Fruit fly (Drosophila melanogaster) whole organism, adult: Measurements from ENCODE around the gene CG7810.

Source experiments
- CG11617 ChIP-seq: fragments of 200-800 bp; sonication (Bioruptor generic); optimal IDR thresholded peaks from 2 replicates; lab custom pipeline; 2017; ENCODE audit warnings: mild to moderate bottlenecking, missing biosample characterization, missing genetic modification reagents, missing genetic modification characterization
- CG12768 ChIP-seq: fragments of 200-800 bp; sonication (Bioruptor generic); optimal IDR thresholded peaks from 2 replicates; lab custom pipeline; 2017; ENCODE audit warnings: missing biosample characterization, missing genetic modification characterization, mild to moderate bottlenecking, moderate library complexity, missing genetic modification reagents
- CG14711 ChIP-seq: fragments of 200-800 bp; sonication (Bioruptor generic); optimal IDR thresholded peaks from 2 replicates; lab custom pipeline; 2018; ENCODE audit warnings: missing biosample characterization, mild to moderate bottlenecking, missing genetic modification characterization, moderate library complexity
- CG1620 ChIP-seq: fragments of 200-800 bp; sonication (Bioruptor generic); optimal IDR thresholded peaks from 2 replicates; lab custom pipeline; 2016; ENCODE audit warnings: missing biosample characterization, missing genetic modification characterization
- CG33017 ChIP-seq: fragments of 200-800 bp; sonication (Bioruptor generic); optimal IDR thresholded peaks from 2 replicates; lab custom pipeline; 2018; ENCODE audit warnings: missing biosample characterization, mild to moderate bottlenecking, missing genetic modification characterization, moderate library complexity
- CG5204 ChIP-seq: fragments of 200-800 bp; sonication (Bioruptor generic); optimal IDR thresholded peaks from 2 replicates; lab custom pipeline; 2016; ENCODE audit warnings: missing biosample characterization, missing genetic modification characterization
- CG7045 ChIP-seq: fragments of 200-800 bp; sonication (Bioruptor generic); optimal IDR thresholded peaks from 2 replicates; lab custom pipeline; 2017; ENCODE audit warnings: missing biosample characterization, mild to moderate bottlenecking, missing genetic modification characterization
- CG7101 ChIP-seq: fragments of 200-800 bp; sonication (Bioruptor generic); optimal IDR thresholded peaks from 2 replicates; lab custom pipeline; 2018; ENCODE audit warnings: missing biosample characterization, mild to moderate bottlenecking, missing genetic modification characterization, moderate library complexity
- Clk ChIP-seq: fragments of 200-800 bp; sonication (Bioruptor generic); optimal IDR thresholded peaks from 2 replicates; lab custom pipeline; 2017; ENCODE audit warnings: missing biosample characterization, missing genetic modification characterization
- Crg-1 ChIP-seq: fragments of 200-800 bp; sonication (Bioruptor generic); optimal IDR thresholded peaks from 2 replicates; lab custom pipeline; 2016; ENCODE audit warnings: missing biosample characterization, missing genetic modification characterization
- Hr96 ChIP-seq: fragments of 200-800 bp; sonication (Bioruptor generic); optimal IDR thresholded peaks from 2 replicates; lab custom pipeline; 2016; ENCODE audit warnings: missing biosample characterization, missing genetic modification characterization
- Mnt ChIP-seq: fragments of 200-800 bp; sonication (Bioruptor generic); optimal IDR thresholded peaks from 2 replicates; lab custom pipeline; 2016; ENCODE audit warnings: missing biosample characterization, mild to moderate bottlenecking, missing genetic modification characterization
- bab1 ChIP-seq: fragments of 200-800 bp; sonication (Bioruptor generic); optimal IDR thresholded peaks from 3 replicates; lab custom pipeline; 2019; ENCODE audit warnings: missing biosample characterization, mild to moderate bottlenecking, missing genetic modification characterization, moderate library complexity
- cic ChIP-seq: fragments of 200-800 bp; sonication (Bioruptor generic); optimal IDR thresholded peaks from 2 replicates; lab custom pipeline; 2017; ENCODE audit warnings: missing biosample characterization, mild to moderate bottlenecking, missing genetic modification characterization, moderate library complexity
- cnc ChIP-seq, 2 experiments: fragments of >200 bp; optimal IDR thresholded peaks; 2 replicates each; lab custom pipeline; 2017
- kay ChIP-seq: fragments of 200-800 bp; sonication (Bioruptor generic); peaks from one replicate; lab custom pipeline; 2016; ENCODE audit warnings: missing biosample characterization, missing genetic modification characterization, borderline replicate concordance
- ovo ChIP-seq: fragments of 200-800 bp; sonication (Bioruptor generic); optimal IDR thresholded peaks from 2 replicates; lab custom pipeline; 2016; ENCODE audit warnings: missing biosample characterization, missing genetic modification characterization
- pad ChIP-seq: fragments of 200-800 bp; sonication (Bioruptor generic); optimal IDR thresholded peaks from 3 replicates; lab custom pipeline; 2017; ENCODE audit warnings: missing biosample characterization, missing genetic modification characterization, mild to moderate bottlenecking, moderate library complexity, missing genetic modification reagents
- tj ChIP-seq: fragments of 200-800 bp; sonication (Bioruptor generic); optimal IDR thresholded peaks from 3 replicates; lab custom pipeline; 2017; ENCODE audit warnings: missing biosample characterization, mild to moderate bottlenecking, missing genetic modification characterization, moderate library complexity
- toe ChIP-seq: fragments of 200-800 bp; sonication (Bioruptor generic); optimal IDR thresholded peaks from 2 replicates; lab custom pipeline; 2016; ENCODE audit warnings: missing biosample characterization, missing genetic modification characterization

Gene CG7810

DNA sequence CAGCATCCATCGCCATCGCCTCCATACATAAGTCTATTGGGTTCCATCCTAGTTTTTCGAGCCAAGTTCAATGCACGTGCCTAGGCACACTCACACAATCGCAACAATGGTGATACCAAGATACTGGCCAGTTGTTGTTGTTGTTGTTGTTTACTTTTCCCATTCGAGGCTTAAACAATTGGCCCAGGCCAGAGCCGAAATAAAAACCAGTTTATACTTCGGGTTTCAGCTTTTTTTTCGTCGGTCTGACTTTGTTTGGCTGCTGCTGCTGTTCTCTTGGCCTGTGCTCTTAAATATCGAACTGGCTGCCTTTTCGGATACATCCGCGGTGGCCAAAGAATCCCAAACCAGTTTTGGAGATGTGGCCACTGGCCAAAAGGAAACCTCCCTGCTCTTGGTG is 30.8 kb downstream of the CG7810 start:
- TF ChIP-seq CG5204 (GFP tag; lab: Kevin White, UChicago) = no peak
- no peak for TF ChIP-seq cnc (optimal IDR thresholded peaks at IDR 0.05; lab: Kevin White, UChicago)
- TF ChIP-seq CG7101 = no peak
- no peak for TF ChIP-seq tj (GFP tag; lab: Kevin White, UChicago)
- TF ChIP-seq CG7045 (GFP tag; lab: Kevin White, UChicago) = no peak
- no peak for TF ChIP-seq CG14711 (tag; lab: Kevin White, UChicago)
- no peak for TF ChIP-seq pad (GFP tag; lab: Kevin White, UChicago)
- TF ChIP-seq bab1 (GFP tag; lab: Kevin White, UChicago) = no peak
- no peak for TF ChIP-seq Hr96 (GFP tag; lab: Kevin White, UChicago)
- TF ChIP-seq toe (GFP tag; lab: Kevin White, UChicago) = no peak
- TF ChIP-seq cic (GFP tag; lab: Kevin White, UChicago) = no peak
- TF ChIP-seq CG12768 (GFP tag; lab: Kevin White, UChicago) = no peak
- TF ChIP-seq CG33017 (tag; lab: Kevin White, UChicago) = no peak
- TF ChIP-seq Clk (GFP tag; lab: Kevin White, UChicago) = no peak
- no peak for TF ChIP-seq Mnt (GFP tag; lab: Kevin White, UChicago)
- TF ChIP-seq CG1620 = no peak

DNA sequence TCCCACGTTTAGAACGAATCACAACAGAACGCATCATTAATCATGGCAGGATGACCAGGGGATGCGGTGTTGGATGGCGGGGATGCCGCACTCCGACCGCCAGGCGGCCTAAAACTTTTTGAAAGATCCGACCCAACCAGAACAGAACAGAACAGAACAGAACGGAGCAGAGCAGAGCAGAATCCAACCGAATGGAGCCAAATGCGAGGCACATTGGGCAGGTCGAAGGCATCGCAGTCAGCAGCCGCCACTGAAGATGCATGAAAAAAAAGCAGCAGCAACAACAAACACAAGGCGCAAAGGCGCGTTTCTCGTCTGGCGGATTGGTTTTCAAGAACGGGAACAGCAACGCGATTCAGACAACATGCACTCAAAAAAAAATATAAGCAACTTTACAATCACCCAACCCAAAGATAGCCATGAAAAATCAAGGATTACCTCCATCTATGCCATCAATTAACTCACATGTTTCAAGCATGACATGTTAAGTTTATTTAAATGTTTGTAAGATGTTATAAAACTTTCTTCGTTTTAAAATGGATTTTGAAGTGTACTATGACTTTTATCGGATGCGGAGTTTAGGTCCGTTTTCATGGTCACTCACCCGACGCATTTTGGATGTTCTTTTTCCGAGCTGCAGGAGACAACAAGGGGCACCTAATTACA is 31.5 kb downstream of the CG7810 start:
- TF ChIP-seq kay (GFP tag; lab: Kevin White, UChicago) (no peak), CG11617 (GFP tag; lab: Kevin White, UChicago) (no peak)

DNA sequence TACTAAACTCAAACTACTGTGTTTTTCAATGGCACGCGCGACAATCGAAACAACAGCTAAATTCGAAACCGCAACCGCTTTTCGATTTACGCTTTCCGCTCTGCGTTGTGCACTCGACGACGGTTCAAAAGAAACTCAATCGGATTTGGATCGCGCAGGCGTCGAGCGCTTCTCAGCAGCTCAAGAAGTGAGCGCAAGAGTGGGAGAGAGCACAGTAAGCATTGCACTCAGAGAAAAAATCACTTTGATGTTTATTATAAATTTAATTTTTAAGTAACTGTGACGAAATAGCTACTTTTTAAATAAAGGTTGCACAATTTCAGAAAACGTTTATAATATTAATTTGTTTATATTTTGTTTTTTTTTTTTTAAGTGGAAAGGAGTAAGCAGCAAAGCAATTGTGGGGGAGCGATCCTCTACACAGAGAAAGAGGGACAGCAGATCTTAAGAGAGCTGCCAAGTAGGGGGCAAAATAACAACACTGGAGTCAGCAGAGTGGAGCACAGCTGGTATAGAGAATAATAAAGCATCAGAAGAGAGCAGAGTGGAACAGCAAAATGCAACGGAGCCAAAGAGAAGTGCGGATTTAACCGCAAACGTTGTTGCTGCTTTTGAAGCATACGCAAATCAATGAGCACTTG is 33.3 kb downstream of the CG7810 start:
- peak; percentile 92 for TF ChIP-seq Crg-1 (GFP tag; lab: Kevin White, UChicago)
- TF ChIP-seq Hr96 (GFP tag; lab: Kevin White, UChicago) = peak; percentile 77
- TF ChIP-seq CG1620 = peak; percentile 91
- peak; percentile 76 for TF ChIP-seq ovo
- TF ChIP-seq pad (GFP tag; lab: Kevin White, UChicago) = peak; percentile 94
- TF ChIP-seq CG7045 (GFP tag; lab: Kevin White, UChicago) = peak; percentile 91
- peak; percentile 89 for TF ChIP-seq tj (GFP tag; lab: Kevin White, UChicago)
- TF ChIP-seq CG5204 (GFP tag; lab: Kevin White, UChicago) = peak; percentile 89
- TF ChIP-seq Mnt (GFP tag; lab: Kevin White, UChicago) = peak; percentile 88
- TF ChIP-seq Clk (GFP tag; lab: Kevin White, UChicago) = peak; percentile 90
- TF ChIP-seq CG12768 (GFP tag; lab: Kevin White, UChicago) = peak; percentile 94
- peak; percentile 98 for TF ChIP-seq CG7101
- TF ChIP-seq toe (GFP tag; lab: Kevin White, UChicago) = peak; percentile 78
- TF ChIP-seq CG14711 (tag; lab: Kevin White, UChicago) = peak; percentile 95
- peak; percentile 97 for TF ChIP-seq kay (GFP tag; lab: Kevin White, UChicago)
- TF ChIP-seq CG11617 (GFP tag; lab: Kevin White, UChicago) = peak; percentile 96
- peak; percentile 98 for TF ChIP-seq bab1 (GFP tag; lab: Kevin White, UChicago)
- peak; percentile 95 for TF ChIP-seq CG33017 (tag; lab: Kevin White, UChicago)
- TF ChIP-seq cnc (optimal IDR thresholded peaks at IDR 0.05; lab: Kevin White, UChicago) = no peak
- peak; percentile 54 for TF ChIP-seq cic (GFP tag; lab: Kevin White, UChicago)

DNA sequence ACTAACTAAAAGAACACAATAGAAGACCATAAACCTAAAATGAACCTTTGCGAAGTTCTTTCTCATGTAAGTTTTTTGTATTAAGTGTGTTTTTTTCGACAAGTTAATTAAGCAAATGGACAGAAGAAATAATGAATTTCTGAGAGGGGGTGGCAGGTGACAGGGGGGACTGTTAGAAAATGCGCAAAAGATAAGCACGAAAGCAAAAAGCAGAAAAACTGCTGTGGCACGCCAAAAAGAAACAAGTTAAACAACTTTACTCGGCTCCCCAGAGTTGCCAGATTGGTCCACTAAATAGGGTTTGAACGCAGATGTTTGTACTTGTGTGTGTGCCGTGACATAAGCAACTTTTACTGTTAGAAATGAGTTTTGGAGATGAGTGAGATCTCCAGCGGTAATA is 34.1 kb downstream of the CG7810 start:
- no peak for TF ChIP-seq CG33017 (tag; lab: Kevin White, UChicago)
- no peak for TF ChIP-seq toe (GFP tag; lab: Kevin White, UChicago)
- TF ChIP-seq CG12768 (GFP tag; lab: Kevin White, UChicago) = no peak
- no peak for TF ChIP-seq Mnt (GFP tag; lab: Kevin White, UChicago)
- TF ChIP-seq CG5204 (GFP tag; lab: Kevin White, UChicago) = no peak
- TF ChIP-seq CG7101 = no peak
- no peak for TF ChIP-seq CG1620
- no peak for TF ChIP-seq cnc (optimal IDR thresholded peaks at IDR 0.05; lab: Kevin White, UChicago)
- TF ChIP-seq CG7045 (GFP tag; lab: Kevin White, UChicago) = no peak
- no peak for TF ChIP-seq kay (GFP tag; lab: Kevin White, UChicago)
- no peak for TF ChIP-seq Hr96 (GFP tag; lab: Kevin White, UChicago)
- no peak for TF ChIP-seq bab1 (GFP tag; lab: Kevin White, UChicago)
- peak; percentile 42 for TF ChIP-seq CG14711 (tag; lab: Kevin White, UChicago)
- TF ChIP-seq tj (GFP tag; lab: Kevin White, UChicago) = peak; percentile 53
- TF ChIP-seq pad (GFP tag; lab: Kevin White, UChicago) = no peak
- TF ChIP-seq ovo = no peak
- no peak for TF ChIP-seq CG11617 (GFP tag; lab: Kevin White, UChicago)

DNA sequence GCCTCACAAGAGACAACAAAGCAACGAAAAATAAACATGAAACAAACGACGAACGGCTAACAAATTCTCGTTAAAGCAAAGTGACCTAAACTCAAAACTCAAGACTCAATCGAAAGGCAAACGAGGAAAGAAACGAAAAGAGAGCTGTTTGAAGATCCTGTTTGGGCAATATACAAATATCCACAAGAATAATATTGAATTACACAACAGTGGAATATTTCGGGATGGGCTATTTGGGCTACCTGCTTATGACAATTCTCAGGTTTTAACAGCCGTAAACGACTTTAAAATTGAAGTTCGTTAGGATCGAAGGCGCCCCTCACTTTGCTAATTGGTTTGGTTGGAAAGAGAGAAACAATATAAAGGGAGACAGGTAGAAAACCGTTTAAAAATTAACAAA is 34.7 kb downstream of the CG7810 start:
- TF ChIP-seq CG7045 (GFP tag; lab: Kevin White, UChicago) (no peak), pad (GFP tag; lab: Kevin White, UChicago) (no peak), CG5204 (GFP tag; lab: Kevin White, UChicago) (no peak), cic (GFP tag; lab: Kevin White, UChicago) (no peak), toe (GFP tag; lab: Kevin White, UChicago) (no peak), CG11617 (GFP tag; lab: Kevin White, UChicago) (no peak), Crg-1 (GFP tag; lab: Kevin White, UChicago) (no peak), tj (GFP tag; lab: Kevin White, UChicago) (no peak), Hr96 (GFP tag; lab: Kevin White, UChicago) (no peak), bab1 (GFP tag; lab: Kevin White, UChicago) (no peak), CG7101 (no peak), cnc (optimal IDR thresholded peaks at IDR 0.05; lab: Kevin White, UChicago) (no peak), CG1620 (no peak), CG14711 (tag; lab: Kevin White, UChicago) (no peak), kay (GFP tag; lab: Kevin White, UChicago) (no peak), Mnt (GFP tag; lab: Kevin White, UChicago) (no peak), ovo (no peak)
